Worm (Caenorhabditis elegans) whole organism, early embryonic: ENCODE data around the gene cutl-25.

ENCODE experiments used
- aly-1 ChIP-seq: sonication (generic microtip); optimal IDR thresholded peaks from 2 replicates; lab custom pipeline; 2016; ENCODE audit warnings: missing genetic modification characterization, missing compliant biosample characterization
- ama-1 ChIP-seq: fragments of 150-350 bp; optimal IDR thresholded peaks from 2 replicates; lab custom pipeline; 2014
- ceh-13 ChIP-seq: fragments of 200-800 bp; sonication (Bioruptor generic); optimal IDR thresholded peaks from 2 replicates; lab custom pipeline; 2018; ENCODE audit warnings: mild to moderate bottlenecking, missing genetic modification characterization, missing compliant biosample characterization
- hmbx-1 ChIP-seq: sonication (generic microtip); optimal IDR thresholded peaks from 2 replicates; lab custom pipeline; 2016; ENCODE audit warnings: mild to moderate bottlenecking, missing genetic modification characterization, missing compliant biosample characterization
- hnd-1 ChIP-seq: sonication (generic microtip); optimal IDR thresholded peaks from 2 replicates; lab custom pipeline; 2016; ENCODE audit warnings: missing genetic modification characterization, missing compliant biosample characterization
- tra-4 ChIP-seq: sonication (generic microtip); optimal IDR thresholded peaks from 2 replicates; lab custom pipeline; 2017; ENCODE audit warnings: missing genetic modification characterization, missing compliant biosample characterization

- TF ChIP-seq ama-1 (lab: Kevin White, UChicago) = no peak
- no peak for TF ChIP-seq tra-4 (tag; lab: Kevin White, UChicago)
- no peak for TF ChIP-seq aly-1
- TF ChIP-seq hnd-1 (tag; lab: Kevin White, UChicago) = no peak
- no peak for TF ChIP-seq ceh-13 (GFP tag; lab: Kevin White, UChicago)
- no peak for TF ChIP-seq hmbx-1 (tag; lab: Kevin White, UChicago)
Observed at ce11 chrIII:3066769-3067168, 19.8 kb upstream of the cutl-25 start.
